Fruit fly (Drosophila melanogaster) whole organism, pupa: ENCODE results near the gene CG16825.

ENCODE experiments used
- CG10348 ChIP-seq: fragments of 200-800 bp; sonication (Bioruptor generic); IDR thresholded peaks from 2 replicates; pipeline ENCODE4 v1.3.6; 2022; ENCODE audit warnings: missing biosample characterization, missing genetic modification characterization
- CG12605 ChIP-seq: fragments of 200-800 bp; sonication (Bioruptor generic); IDR thresholded peaks from 2 replicates; pipeline ENCODE4 v1.3.6; 2022; ENCODE audit warnings: missing biosample characterization, missing genetic modification characterization
- CG13204 ChIP-seq: fragments of 200-800 bp; sonication (Bioruptor generic); optimal IDR thresholded peaks from 2 replicates; lab custom pipeline; 2018; ENCODE audit warnings: missing biosample characterization, mild to moderate bottlenecking, missing genetic modification characterization, moderate library complexity
- CG14655 ChIP-seq: fragments of 200-800 bp; sonication (Bioruptor generic); optimal IDR thresholded peaks from 3 replicates; lab custom pipeline; 2017; ENCODE audit warnings: mild to moderate bottlenecking, missing biosample characterization, missing genetic modification reagents, missing genetic modification characterization
- CG15710 ChIP-seq: fragments of 200-800 bp; sonication (Bioruptor generic); optimal IDR thresholded peaks from 2 replicates; lab custom pipeline; 2018; ENCODE audit warnings: missing biosample characterization, mild to moderate bottlenecking, missing genetic modification characterization, moderate library complexity
- CG17806 ChIP-seq: fragments of 200-800 bp; sonication (Bioruptor generic); optimal IDR thresholded peaks from 2 replicates; lab custom pipeline; 2018; ENCODE audit warnings: missing biosample characterization, mild to moderate bottlenecking, missing genetic modification characterization, moderate library complexity
- CG32121 ChIP-seq: fragments of 200-800 bp; sonication (Bioruptor generic); IDR thresholded peaks from 2 replicates; pipeline ENCODE4 v1.3.6; 2022; ENCODE audit warnings: missing biosample characterization, missing genetic modification characterization
- CG34367 ChIP-seq: fragments of 200-800 bp; sonication (Bioruptor generic); optimal IDR thresholded peaks from 2 replicates; lab custom pipeline; 2018; ENCODE audit warnings: missing biosample characterization, mild to moderate bottlenecking, missing genetic modification characterization
- CG4496 ChIP-seq: fragments of 200-800 bp; sonication (Bioruptor generic); IDR thresholded peaks from 3 replicates; pipeline ENCODE4 v1.3.6; 2022; ENCODE audit warnings: missing biosample characterization, missing genetic modification characterization
- CG8159 ChIP-seq: fragments of 200-800 bp; sonication (Bioruptor generic); optimal IDR thresholded peaks from 3 replicates; lab custom pipeline; 2018; ENCODE audit warnings: missing biosample characterization, mild to moderate bottlenecking, missing genetic modification characterization, moderate library complexity
- CG8301 ChIP-seq: fragments of 200-800 bp; sonication (Bioruptor generic); optimal IDR thresholded peaks from 2 replicates; lab custom pipeline; 2018; ENCODE audit warnings: missing biosample characterization, mild to moderate bottlenecking, missing genetic modification characterization
- CG9948 ChIP-seq: fragments of 200-800 bp; sonication (Bioruptor generic); optimal IDR thresholded peaks from 2 replicates; lab custom pipeline; 2018; ENCODE audit warnings: missing biosample characterization, mild to moderate bottlenecking, missing genetic modification characterization, moderate library complexity
- D1 ChIP-seq: fragments of 200-800 bp; sonication (Bioruptor generic); optimal IDR thresholded peaks from 2 replicates; lab custom pipeline; 2018; ENCODE audit warnings: missing biosample characterization, mild to moderate bottlenecking, missing genetic modification characterization, moderate library complexity
- EcR ChIP-seq: fragments of 200-800 bp; sonication (Bioruptor generic); optimal IDR thresholded peaks from 3 replicates; lab custom pipeline; 2019; ENCODE audit warnings: missing biosample characterization, missing genetic modification characterization, mild to moderate bottlenecking, moderate library complexity, missing genetic modification reagents
- Ets98B ChIP-seq: fragments of 200-800 bp; sonication (Bioruptor generic); IDR thresholded peaks from 2 replicates; pipeline ENCODE4 v1.3.6; 2022; ENCODE audit warnings: missing biosample characterization, missing genetic modification characterization
- Pif1A ChIP-seq: fragments of 200-800 bp; sonication (Bioruptor generic); optimal IDR thresholded peaks from 3 replicates; lab custom pipeline; 2016; ENCODE audit warnings: missing biosample characterization, missing genetic modification characterization
- Pif1B ChIP-seq: fragments of 200-800 bp; sonication (Bioruptor generic); optimal IDR thresholded peaks from 3 replicates; lab custom pipeline; 2016; ENCODE audit warnings: missing biosample characterization, missing genetic modification characterization
- Snoo ChIP-seq: fragments of 200-800 bp; sonication (Bioruptor generic); optimal IDR thresholded peaks from 3 replicates; lab custom pipeline; 2017; ENCODE audit warnings: missing biosample characterization, mild to moderate bottlenecking, missing genetic modification characterization, inconsistent platforms
- fd96Ca ChIP-seq: fragments of 200-800 bp; sonication (Bioruptor generic); IDR thresholded peaks from 3 replicates; pipeline ENCODE4 v1.3.6; 2022; ENCODE audit warnings: missing biosample characterization, missing genetic modification characterization
- gl ChIP-seq: fragments of 200-800 bp; sonication (Bioruptor generic); optimal IDR thresholded peaks from 2 replicates; lab custom pipeline; 2018; ENCODE audit warnings: missing biosample characterization, mild to moderate bottlenecking, missing genetic modification characterization
- rn ChIP-seq: fragments of 200-800 bp; sonication (Bioruptor generic); IDR thresholded peaks from 2 replicates; pipeline ENCODE4 v1.3.6; 2022; ENCODE audit warnings: missing biosample characterization, missing genetic modification characterization

The CG16825 gene

dm6 chr2L:13291066-13291434 lies 13.5 kb upstream of the CG16825 start:
- peak; percentile 46; the same call in 2 of the 3 replicates for TF ChIP-seq fd96Ca (GFP tag; lab: Robert Waterston, UW)
- no peak for TF ChIP-seq Snoo (tag; lab: Kevin White, UChicago)
- no peak for TF ChIP-seq CG15710 (tag; lab: Kevin White, UChicago)
- TF ChIP-seq CG12605 (GFP tag; lab: Robert Waterston, UW), result no peak; the same call in 1 of the 2 replicates
- TF ChIP-seq D1 (tag; lab: Kevin White, UChicago), result no peak
- TF ChIP-seq Ets98B (GFP tag; lab: Robert Waterston, UW), result no peak; the same call in 1 of the 2 replicates
- peak; percentile 60 for TF ChIP-seq CG32121 (GFP tag; lab: Robert Waterston, UW)

dm6 chr2L:13291960-13292487 lies 12.6 kb upstream of the CG16825 start:
- TF ChIP-seq CG17806 (tag; lab: Kevin White, UChicago) (no peak), CG4496 (GFP tag; lab: Robert Waterston, UW) (0 out of 3 replicates have a peak, but pooled peaks have one; percentile 36)

- TF ChIP-seq CG34367 (tag; lab: Kevin White, UChicago), result no peak
- no peak for TF ChIP-seq Ets98B (GFP tag; lab: Robert Waterston, UW)
- no peak for TF ChIP-seq CG14655 (GFP tag; lab: Kevin White, UChicago)
- TF ChIP-seq Pif1B (GFP tag; lab: Kevin White, UChicago), result no peak
- TF ChIP-seq CG12605 (GFP tag; lab: Robert Waterston, UW), result no peak
- no peak for TF ChIP-seq CG13204 (GFP tag; lab: Kevin White, UChicago)
- TF ChIP-seq gl, result no peak
- no peak for TF ChIP-seq rn
- no peak for TF ChIP-seq CG32121 (GFP tag; lab: Robert Waterston, UW)
- TF ChIP-seq CG8159 (tag; lab: Kevin White, UChicago), result no peak
- no peak for TF ChIP-seq CG9948
These were observed 12.0 kb upstream of the CG16825 start, which contains the start of gene CG16824 for dm6 chr2L:13292626-13293025. CG16824 (plus strand) TSS chr2L:13293009.

- TF ChIP-seq CG13204 (GFP tag; lab: Kevin White, UChicago), result no peak
- no peak for TF ChIP-seq Pif1A (GFP tag; lab: Kevin White, UChicago)
- TF ChIP-seq CG15710 (tag; lab: Kevin White, UChicago), result no peak
- TF ChIP-seq CG17806 (tag; lab: Kevin White, UChicago), result no peak
These were observed 8.4 kb upstream of the CG16825 start for dm6 chr2L:13295978-13296702.

- TF ChIP-seq D1 (tag; lab: Kevin White, UChicago) (no peak), Pif1A (GFP tag; lab: Kevin White, UChicago) (no peak), CG8159 (tag; lab: Kevin White, UChicago) (no peak), Snoo (tag; lab: Kevin White, UChicago) (no peak), CG14655 (GFP tag; lab: Kevin White, UChicago) (no peak), gl (no peak)
These were observed 7.8 kb upstream of the CG16825 start for dm6 chr2L:13296703-13297230.

dm6 chr2L:13305000-13305399 lies 412 bp downstream of the CG16825 start:
- TF ChIP-seq CG13204 (GFP tag; lab: Kevin White, UChicago), result no peak
- no peak for TF ChIP-seq fd96Ca (GFP tag; lab: Robert Waterston, UW)

- TF ChIP-seq D1 (tag; lab: Kevin White, UChicago) (no peak), gl (no peak), CG17806 (tag; lab: Kevin White, UChicago) (no peak), CG15710 (tag; lab: Kevin White, UChicago) (no peak), CG34367 (tag; lab: Kevin White, UChicago) (no peak), CG8159 (tag; lab: Kevin White, UChicago) (no peak)
These were observed 2.1 kb downstream of the CG16825 start, which contains the start of gene CG43779 for dm6 chr2L:13306655-13307054. CG43779 (minus strand) TSS chr2L:13306755.

dm6 chr2L:13325823-13326222 lies 21.2 kb downstream of the CG16825 start:
- TF ChIP-seq CG4496 (GFP tag; lab: Robert Waterston, UW) (no peak), Ets98B (GFP tag; lab: Robert Waterston, UW) (no peak), Snoo (tag; lab: Kevin White, UChicago) (no peak), CG12605 (GFP tag; lab: Robert Waterston, UW) (no peak), fd96Ca (GFP tag; lab: Robert Waterston, UW) (no peak), CG8159 (tag; lab: Kevin White, UChicago) (no peak), D1 (tag; lab: Kevin White, UChicago) (no peak), CG10348 (no peak), CG32121 (GFP tag; lab: Robert Waterston, UW) (no peak), CG34367 (tag; lab: Kevin White, UChicago) (no peak), CG14655 (GFP tag; lab: Kevin White, UChicago) (no peak), EcR (GFP tag; lab: Kevin White, UChicago) (no peak), CG13204 (GFP tag; lab: Kevin White, UChicago) (no peak), CG9948 (no peak), CG15710 (tag; lab: Kevin White, UChicago) (no peak), rn (no peak), CG8301 (tag; lab: Kevin White, UChicago) (no peak), Pif1B (GFP tag; lab: Kevin White, UChicago) (no peak), Pif1A (GFP tag; lab: Kevin White, UChicago) (no peak), CG17806 (tag; lab: Kevin White, UChicago) (no peak)
